Worm (Caenorhabditis elegans): Measurements from ENCODE around the gene tbck-1.

- TF ChIP-seq athp-1 (tag; optimal IDR thresholded peaks at IDR 0.05), result no peak
- TF ChIP-seq K12H6.12 (tag; optimal IDR thresholded peaks at IDR 0.05), result no peak
- TF ChIP-seq nfya-1 (tag; optimal IDR thresholded peaks at IDR 0.05; ENCODE audit: borderline replicate concordance, insufficient read depth), result no peak
- no peak for TF ChIP-seq let-607 (tag; optimal IDR thresholded peaks at IDR 0.05)
- TF ChIP-seq mxl-1 (tag; optimal IDR thresholded peaks at IDR 0.05), result no peak
- TF ChIP-seq F57A8.1 (GFP tag; optimal IDR thresholded peaks at IDR 0.05), result no peak
- no peak for TF ChIP-seq efl-1 (GFP tag; optimal IDR thresholded peaks at IDR 0.05)
- TF ChIP-seq B0261.1 (tag; optimal IDR thresholded peaks at IDR 0.05), result no peak
These were observed 38.5 kb upstream of the tbck-1 start, which contains the start of gene F26G1.15 for ce11 chrII:4789835-4790343.

Data from whole organism, young adult.